Worm (Caenorhabditis elegans): ENCODE measurements around the gene oct-2.

DNA sequence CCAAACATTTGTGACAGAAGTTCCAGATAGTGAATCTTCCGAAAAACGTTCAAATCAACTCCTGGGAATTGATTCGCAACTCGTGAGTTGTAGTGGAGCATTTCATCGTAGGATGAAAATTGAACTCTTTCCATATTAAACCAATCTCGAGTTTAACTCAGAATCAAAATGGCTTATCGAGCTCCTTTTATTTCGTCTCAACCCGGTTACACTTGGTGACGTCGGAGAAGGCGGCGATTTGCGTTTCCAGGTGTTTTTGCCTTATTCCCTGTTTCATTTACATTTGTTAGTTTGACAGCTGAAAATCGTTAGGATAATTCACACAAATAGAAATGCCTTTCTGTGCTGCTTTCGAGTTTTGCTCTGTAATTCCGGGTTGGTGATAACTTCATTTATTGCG is 29.3 kb downstream of the oct-2 start, which contains the start of gene F42E11.3:
- TF ChIP-seq lsy-2 (tag; optimal IDR thresholded peaks at IDR 0.05) (no peak), nhr-76 (tag; optimal IDR thresholded peaks at IDR 0.05) (no peak), nhr-25 (tag; optimal IDR thresholded peaks at IDR 0.05; ENCODE audit: borderline replicate concordance, insufficient read depth) (no peak), dve-1 (tag; optimal IDR thresholded peaks at IDR 0.05; ENCODE audit: insufficient read depth) (no peak)

Data from whole organism, L4 larva.